Fruit fly (Drosophila melanogaster): Measurements from ENCODE around the gene TM9SF2.

TM9SF2 gene

DNA sequence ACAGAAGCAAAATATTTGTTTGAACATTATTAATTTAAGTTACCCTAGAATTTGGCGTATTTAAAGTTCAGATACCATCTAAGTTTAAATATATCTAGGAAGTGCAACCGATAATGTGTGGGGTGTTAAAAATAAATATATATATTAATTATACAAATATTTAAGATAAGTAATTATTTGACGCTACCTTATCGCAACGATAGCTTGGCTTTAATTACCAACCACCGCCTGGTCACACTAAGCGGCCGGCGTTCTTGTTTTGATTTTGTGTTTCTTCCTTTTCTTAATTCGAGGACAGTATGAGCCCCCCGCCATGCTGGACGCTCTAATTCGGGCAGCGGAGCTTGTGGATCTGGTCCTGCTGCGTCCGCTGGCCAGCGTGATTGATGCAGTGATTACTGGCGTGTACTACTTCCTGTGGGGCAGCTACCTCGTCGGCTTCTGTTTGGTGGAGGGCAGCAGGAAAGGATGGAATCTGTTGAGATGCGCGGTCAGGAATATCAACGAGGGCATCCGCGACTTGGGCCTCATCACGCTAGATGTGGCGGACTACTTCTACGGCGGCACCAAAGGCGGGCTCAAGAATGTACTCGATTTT, 51.9 kb downstream of the TM9SF2 start, which contains the start of gene CG2617 (continued):
- TF ChIP-seq dan (GFP tag; IDR thresholded peaks at IDR 0.05) (no peak), CG17359 (tag; optimal IDR thresholded peaks at IDR 0.05) (no peak), hb (GFP tag; IDR thresholded peaks at IDR 0.05; ENCODE audit: partially characterized antibody) (no peak), lola (GFP tag; optimal IDR thresholded peaks at IDR 0.05) (no peak), E2f2 (GFP tag; IDR thresholded peaks at IDR 0.05) (peak; percentile 65), CG7372 (GFP tag; IDR thresholded peaks at IDR 0.05) (no peak), pzg (GFP tag; optimal IDR thresholded peaks at IDR 0.05) (peak; percentile 18), ind (GFP tag; optimal IDR thresholded peaks at IDR 0.05) (no peak), chif (GFP tag; optimal IDR thresholded peaks at IDR 0.05) (no peak), Lhr (GFP tag; optimal IDR thresholded peaks at IDR 0.05) (no peak), CG2116 (GFP tag; optimal IDR thresholded peaks at IDR 0.05) (no peak), klu (GFP tag; IDR thresholded peaks at IDR 0.05) (no peak), ci (GFP tag; IDR thresholded peaks at IDR 0.05) (no peak), CG13287 (GFP tag; IDR thresholded peaks at IDR 0.05; ENCODE audit: partially characterized antibody) (peak; percentile 47), CG30020 (tag; optimal IDR thresholded peaks at IDR 0.05) (peak; percentile 66), Gug (GFP tag; IDR thresholded peaks at IDR 0.05) (no peak), CTCF (GFP tag; optimal IDR thresholded peaks at IDR 0.05) (no peak), hbn (GFP tag; IDR thresholded peaks at IDR 0.05; ENCODE audit: partially characterized antibody) (0 out of 2 replicates have a peak, but pooled peaks have one; percentile 19), MBD-R2 (GFP tag; IDR thresholded peaks at IDR 0.05) (peak; percentile 52), CG2889 (GFP tag; IDR thresholded peaks at IDR 0.05) (no peak), CG6813 (GFP tag; optimal IDR thresholded peaks at IDR 0.05) (no peak), ems (GFP tag; optimal IDR thresholded peaks at IDR 0.05) (no peak), D19A (tag; optimal IDR thresholded peaks at IDR 0.05) (no peak), usp (GFP tag; optimal IDR thresholded peaks at IDR 0.05) (no peak), CG5245 (GFP tag; optimal IDR thresholded peaks at IDR 0.05) (no peak), CG7745 (tag; optimal IDR thresholded peaks at IDR 0.05) (no peak), CG30403 (GFP tag; optimal IDR thresholded peaks at IDR 0.05) (no peak), TFAM (GFP tag; optimal IDR thresholded peaks at IDR 0.05) (no peak), Bdp1 (GFP tag; optimal IDR thresholded peaks at IDR 0.05) (no peak), esg (GFP tag; conservative IDR thresholded peaks at IDR 0.05) (0 out of 2 replicates have a peak, but pooled peaks have one; percentile 2), tll (GFP tag; optimal IDR thresholded peaks at IDR 0.05) (no peak), Doc3 (GFP tag; IDR thresholded peaks at IDR 0.05; ENCODE audit: partially characterized antibody) (0 out of 3 replicates have a peak, but pooled peaks have one; percentile 10), CG11085 (GFP tag; IDR thresholded peaks at IDR 0.05) (no peak), CG5953 (GFP tag; IDR thresholded peaks at IDR 0.05) (no peak), lbe (GFP tag; optimal IDR thresholded peaks at IDR 0.05) (no peak), dm (GFP tag; optimal IDR thresholded peaks at IDR 0.05) (no peak), CG9797 (GFP tag; optimal IDR thresholded peaks at IDR 0.05) (peak; percentile 43), CG8281 (tag; optimal IDR thresholded peaks at IDR 0.05) (no peak), Ptx1 (GFP tag; IDR thresholded peaks at IDR 0.05) (0 out of 2 replicates have a peak, but pooled peaks have one; percentile 2), CG8359 (GFP tag; optimal IDR thresholded peaks at IDR 0.05; ENCODE audit: borderline replicate concordance) (no peak), CG15269 (tag; optimal IDR thresholded peaks at IDR 0.05) (no peak), CrebB (tag; optimal IDR thresholded peaks at IDR 0.05) (no peak), CG1647 (GFP tag; optimal IDR thresholded peaks at IDR 0.05) (no peak), pita (GFP tag; optimal IDR thresholded peaks at IDR 0.05) (no peak), amos (GFP tag; IDR thresholded peaks at IDR 0.05; ENCODE audit: partially characterized antibody) (peak; percentile 37; the same call in 1 of the 2 replicates), sob (GFP tag; IDR thresholded peaks at IDR 0.05) (no peak), CG43689 (GFP tag; IDR thresholded peaks at IDR 0.05) (no peak), dati (GFP tag; IDR thresholded peaks at IDR 0.05) (no peak), CG9609 (GFP tag; optimal IDR thresholded peaks at IDR 0.05) (no peak), pum (GFP tag; optimal IDR thresholded peaks at IDR 0.05) (no peak)
